Fruit fly (Drosophila melanogaster): Measurements from ENCODE around the gene gammaTub23C.

Gene gammaTub23C

dm6 chr2L:2999113-2999512, 26.4 kb downstream of the gammaTub23C start, which contains the start of gene Ccdc85 (continued):
- peak in 1 of 2 experiments; percentile 24 for TF ChIP-seq chif (GFP tag; optimal IDR thresholded peaks at IDR 0.05)
- no peak for TF ChIP-seq oc (tag; optimal IDR thresholded peaks at IDR 0.05)
- TF ChIP-seq MBD-R2 (GFP tag; IDR thresholded peaks at IDR 0.05) = peak; percentile 36; the same call in 1 of the 2 replicates
- TF ChIP-seq CG1603 (tag; optimal IDR thresholded peaks at IDR 0.05) = peak; percentile 76
- peak; percentile 93 for TF ChIP-seq Dll (GFP tag; IDR thresholded peaks at IDR 0.05; ENCODE audit: partially characterized antibody)
- TF ChIP-seq Med (GFP tag) = peak; percentile 93
- TF ChIP-seq Dbx (GFP tag; IDR thresholded peaks at IDR 0.05) = peak; percentile 18; the same call in 1 of the 3 replicates
- peak; percentile 12 for TF ChIP-seq lbe (GFP tag; optimal IDR thresholded peaks at IDR 0.05)
- TF ChIP-seq CG33557 (GFP tag; optimal IDR thresholded peaks at IDR 0.05) = peak; percentile 7
- TF ChIP-seq CG34376 (GFP tag; optimal IDR thresholded peaks at IDR 0.05) = peak; percentile 5
- peak; percentile 33 for TF ChIP-seq phol (tag; optimal IDR thresholded peaks at IDR 0.05)
- peak; percentile 28 for TF ChIP-seq Fer1 (GFP tag; optimal IDR thresholded peaks at IDR 0.05)
- peak; percentile 24 for TF ChIP-seq CG12391 (tag; optimal IDR thresholded peaks at IDR 0.05)
- no peak for TF ChIP-seq CG10431 (GFP tag; optimal IDR thresholded peaks at IDR 0.05)
- TF ChIP-seq lov (optimal IDR thresholded peaks at IDR 0.05) = no peak
- TF ChIP-seq lov (GFP tag; IDR thresholded peaks at IDR 0.05) = 0 out of 3 replicates have a peak, but pooled peaks have one; percentile 26
- peak; percentile 34 for TF ChIP-seq Xbp1 (GFP tag; optimal IDR thresholded peaks at IDR 0.05)
- TF ChIP-seq hth (optimal IDR thresholded peaks at IDR 0.05) = no peak
- TF ChIP-seq tna (GFP tag; IDR thresholded peaks at IDR 0.05; ENCODE audit: partially characterized antibody) = peak; percentile 100
- TF ChIP-seq CG17359 (tag; optimal IDR thresholded peaks at IDR 0.05) = no peak
- peak; percentile 30 for TF ChIP-seq Sin3A (optimal IDR thresholded peaks at IDR 0.05)
- peak; percentile 94 for TF ChIP-seq Jarid2 (GFP tag; optimal IDR thresholded peaks at IDR 0.05)
- peak; percentile 10 for TF ChIP-seq CG30020 (tag; optimal IDR thresholded peaks at IDR 0.05)
- peak; percentile 10; the same call in 1 of the 2 replicates for TF ChIP-seq onecut (GFP tag; IDR thresholded peaks at IDR 0.05)
- TF ChIP-seq CG18262 (tag; optimal IDR thresholded peaks at IDR 0.05) = peak; percentile 7
- peak; percentile 51 for TF ChIP-seq CG2712 (tag; optimal IDR thresholded peaks at IDR 0.05)
- TF ChIP-seq HmgD (GFP tag; optimal IDR thresholded peaks at IDR 0.05) = no peak
- TF ChIP-seq crc (GFP tag; optimal IDR thresholded peaks at IDR 0.05) = no peak
- TF ChIP-seq HLH4C (GFP tag; IDR thresholded peaks at IDR 0.05; ENCODE audit: partially characterized antibody) = peak; percentile 99
- TF ChIP-seq CG7963 (GFP tag; IDR thresholded peaks at IDR 0.05; ENCODE audit: partially characterized antibody) = peak; percentile 99
- peak; percentile 99 for TF ChIP-seq CG6791 (GFP tag; IDR thresholded peaks at IDR 0.05; ENCODE audit: partially characterized antibody)
- TF ChIP-seq gfzf (GFP tag; optimal IDR thresholded peaks at IDR 0.05) = peak; percentile 24
- peak; percentile 98 for TF ChIP-seq hb (GFP tag; IDR thresholded peaks at IDR 0.05; ENCODE audit: partially characterized antibody)
- peak; percentile 20; the same call in 1 of the 2 replicates for TF ChIP-seq CG32532 (GFP tag; IDR thresholded peaks at IDR 0.05)
- peak; percentile 84 for TF ChIP-seq inv (GFP tag; IDR thresholded peaks at IDR 0.05; ENCODE audit: partially characterized antibody)
- peak; percentile 40 for TF ChIP-seq CG8290 (GFP tag; optimal IDR thresholded peaks at IDR 0.05)
- no peak for TF ChIP-seq CG8290 (tag; optimal IDR thresholded peaks at IDR 0.05)
- TF ChIP-seq B-H2 (GFP tag; optimal IDR thresholded peaks at IDR 0.05) = peak; percentile 30
- TF ChIP-seq nom (GFP tag; optimal IDR thresholded peaks at IDR 0.05) = peak; percentile 8
- peak; percentile 96 for TF ChIP-seq CG13287 (GFP tag; IDR thresholded peaks at IDR 0.05; ENCODE audit: partially characterized antibody)
- peak; percentile 98 for TF ChIP-seq Bgb (GFP tag; IDR thresholded peaks at IDR 0.05; ENCODE audit: partially characterized antibody)
- TF ChIP-seq CG16779 (GFP tag; IDR thresholded peaks at IDR 0.05) = peak; percentile 64; the same call in 1 of the 2 replicates
- TF ChIP-seq lilli (GFP tag; optimal IDR thresholded peaks at IDR 0.05) = peak; percentile 22
- no peak for TF ChIP-seq mirr (GFP tag; optimal IDR thresholded peaks at IDR 0.05)
- no peak for TF ChIP-seq CG6654 (GFP tag; optimal IDR thresholded peaks at IDR 0.05)
- peak; percentile 43 for TF ChIP-seq CG17385 (GFP tag; optimal IDR thresholded peaks at IDR 0.05)
- peak; percentile 97 for TF ChIP-seq CG34224 (GFP tag; IDR thresholded peaks at IDR 0.05; ENCODE audit: partially characterized antibody)
- peak; percentile 25 for TF ChIP-seq unpg (GFP tag; optimal IDR thresholded peaks at IDR 0.05)
- peak; percentile 70 for TF ChIP-seq vvl (GFP tag; IDR thresholded peaks at IDR 0.05)
- TF ChIP-seq pzg (GFP tag; optimal IDR thresholded peaks at IDR 0.05) = peak; percentile 80
